Fruit fly (Drosophila melanogaster): ENCODE data around the gene CG12219.

The CG12219 gene

dm6 chrX:6330369-6330949 lies 29.4 kb upstream of the CG12219 start, which contains the start of gene CG42240 (continued):
- TF ChIP-seq HLH54F (GFP tag; optimal IDR thresholded peaks at IDR 0.05) = peak; percentile 72
- TF ChIP-seq trh (GFP tag; optimal IDR thresholded peaks at IDR 0.05) = peak; percentile 61
- no peak for TF ChIP-seq Dref (GFP tag; IDR thresholded peaks at IDR 0.05)
- peak; percentile 85 for TF ChIP-seq gsb-n (tag; optimal IDR thresholded peaks at IDR 0.05)
- peak; percentile 77 for TF ChIP-seq CG5245 (GFP tag; optimal IDR thresholded peaks at IDR 0.05)
- no peak for TF ChIP-seq crol (GFP tag; IDR thresholded peaks at IDR 0.05)
- TF ChIP-seq CG10209 (GFP tag; optimal IDR thresholded peaks at IDR 0.05) = peak; percentile 91
- peak; percentile 85 for TF ChIP-seq HmgZ (tag; optimal IDR thresholded peaks at IDR 0.05)
- peak; percentile 56; the same call in 1 of the 2 replicates for TF ChIP-seq Nf-YA (GFP tag; IDR thresholded peaks at IDR 0.05)
- TF ChIP-seq Camta (GFP tag; optimal IDR thresholded peaks at IDR 0.05) = peak; percentile 86
- TF ChIP-seq CG33213 (GFP tag; optimal IDR thresholded peaks at IDR 0.05) = peak; percentile 37
- TF ChIP-seq Drgx (GFP tag; IDR thresholded peaks at IDR 0.05) = peak; percentile 89
- peak; percentile 91 for TF ChIP-seq Meics (GFP tag; optimal IDR thresholded peaks at IDR 0.05)
- TF ChIP-seq Gug (GFP tag; IDR thresholded peaks at IDR 0.05) = peak; percentile 63; the same call in 2 of the 4 replicates
- peak; percentile 81 for TF ChIP-seq CG12299 (tag; optimal IDR thresholded peaks at IDR 0.05)
- TF ChIP-seq CTCF (GFP tag; optimal IDR thresholded peaks at IDR 0.05) = no peak
- peak; percentile 88 for TF ChIP-seq ems (GFP tag; optimal IDR thresholded peaks at IDR 0.05)
- TF ChIP-seq Asciz (GFP tag; optimal IDR thresholded peaks at IDR 0.05) = peak; percentile 92
- peak; percentile 81 to 82 for TF ChIP-seq Pdp1 (GFP tag; optimal IDR thresholded peaks at IDR 0.05)
- peak; percentile 85 for TF ChIP-seq unpg (GFP tag; optimal IDR thresholded peaks at IDR 0.05)
- TF ChIP-seq Med (GFP tag) = peak; percentile 93
- TF ChIP-seq tll (GFP tag; optimal IDR thresholded peaks at IDR 0.05) = peak in 1 of 2 experiments; percentile 14
- TF ChIP-seq sr (GFP tag; IDR thresholded peaks at IDR 0.05) = 0 out of 3 replicates have a peak, but pooled peaks have one; percentile 7
- TF ChIP-seq Usf (GFP tag; optimal IDR thresholded peaks at IDR 0.05) = peak; percentile 63
- peak; percentile 13 for TF ChIP-seq CG9876 (GFP tag; optimal IDR thresholded peaks at IDR 0.05)
- TF ChIP-seq ap (GFP tag; IDR thresholded peaks at IDR 0.05) = peak; percentile 3; the same call in 1 of the 2 replicates
- TF ChIP-seq CG11560 (tag; IDR thresholded peaks at IDR 0.05) = peak; percentile 60; the same call in 2 of the 3 replicates
- peak; percentile 73 for TF ChIP-seq NK7.1 (GFP tag; optimal IDR thresholded peaks at IDR 0.05)
- TF ChIP-seq CG14860 (GFP tag; IDR thresholded peaks at IDR 0.05; ENCODE audit: partially characterized antibody) = no peak
- TF ChIP-seq gro (GFP tag; optimal IDR thresholded peaks at IDR 0.05) = peak; percentile 3
- peak; percentile 90 for TF ChIP-seq Hr3 (GFP tag; optimal IDR thresholded peaks at IDR 0.05)
- peak; percentile 87 for TF ChIP-seq ATbp (GFP tag; optimal IDR thresholded peaks at IDR 0.05)
- peak; percentile 74 for TF ChIP-seq CG12236 (GFP tag; optimal IDR thresholded peaks at IDR 0.05)
- TF ChIP-seq CG11695 (GFP tag; IDR thresholded peaks at IDR 0.05) = peak; percentile 92
- peak; percentile 72 for TF ChIP-seq dmrt11E (tag; optimal IDR thresholded peaks at IDR 0.05)
- TF ChIP-seq gfzf (GFP tag; optimal IDR thresholded peaks at IDR 0.05) = no peak
- peak; percentile 25 for TF ChIP-seq Hey (tag; optimal IDR thresholded peaks at IDR 0.05)
- peak; percentile 79 for TF ChIP-seq CG10543 (GFP tag; optimal IDR thresholded peaks at IDR 0.05)
- peak; percentile 24 for TF ChIP-seq Sry-δ (GFP tag; optimal IDR thresholded peaks at IDR 0.05)
- TF ChIP-seq CG12104 (GFP tag; optimal IDR thresholded peaks at IDR 0.05) = peak; percentile 91
- TF ChIP-seq grau (tag; optimal IDR thresholded peaks at IDR 0.05) = peak; percentile 92
- peak; percentile 87 for TF ChIP-seq Bteb2 (GFP tag; optimal IDR thresholded peaks at IDR 0.05)
- peak; percentile 55 for TF ChIP-seq CG13123 (GFP tag; optimal IDR thresholded peaks at IDR 0.05)
- TF ChIP-seq Sin3A (optimal IDR thresholded peaks at IDR 0.05) = no peak
- peak; percentile 79 for TF ChIP-seq CG2202 (tag; optimal IDR thresholded peaks at IDR 0.05)
- TF ChIP-seq CG11456 (GFP tag; IDR thresholded peaks at IDR 0.05) = 0 out of 3 replicates have a peak, but pooled peaks have one; percentile 58
- TF ChIP-seq klu (GFP tag; IDR thresholded peaks at IDR 0.05) = peak; percentile 75
- TF ChIP-seq CG32767 (GFP tag; IDR thresholded peaks at IDR 0.05) = peak; percentile 76
- TF ChIP-seq Myb (GFP tag; optimal IDR thresholded peaks at IDR 0.05) = peak; percentile 41
- TF ChIP-seq sisA (GFP tag; IDR thresholded peaks at IDR 0.05) = peak; percentile 79
- peak; percentile 88 for TF ChIP-seq CG1233 (GFP tag; optimal IDR thresholded peaks at IDR 0.05)
